Worm (Caenorhabditis elegans) whole organism, mixed stage, embryonic: ENCODE data around the gene srx-110.

Experiments
- ces-1 ChIP-seq: fragments of 150-350 bp; optimal IDR thresholded peaks from 2 replicates; lab custom pipeline; 2014; ENCODE audit warnings: missing biosample characterization, missing genetic modification reagents, missing genetic modification characterization
- hlh-1 ChIP-seq: fragments of 150-350 bp; optimal IDR thresholded peaks from 2 replicates; lab custom pipeline; 2014; ENCODE audit warnings: missing biosample characterization, missing genetic modification reagents, missing genetic modification characterization
- mab-5 ChIP-seq: fragments of 150-350 bp; optimal IDR thresholded peaks from 2 replicates; lab custom pipeline; 2014; ENCODE audit warnings: missing biosample characterization, missing genetic modification characterization
- mep-1 ChIP-seq: fragments of 150-350 bp; optimal IDR thresholded peaks from 2 replicates; lab custom pipeline; 2017; ENCODE audit warnings: missing biosample characterization, missing genetic modification reagents, missing genetic modification characterization, inconsistent platforms
- nhr-2 ChIP-seq: fragments of 150-350 bp; optimal IDR thresholded peaks from 2 replicates; lab custom pipeline; 2014; ENCODE audit warnings: missing biosample characterization, missing genetic modification characterization
- nhr-237 ChIP-seq: fragments of 150-350 bp; optimal IDR thresholded peaks from 2 replicates; lab custom pipeline; 2014; ENCODE audit warnings: missing biosample characterization, missing genetic modification characterization
- nhr-76 ChIP-seq: sonication (generic microtip); optimal IDR thresholded peaks from 2 replicates; lab custom pipeline; 2017; ENCODE audit warnings: missing biosample characterization, missing genetic modification characterization
- snpc-4 ChIP-seq: fragments of 150-350 bp; optimal IDR thresholded peaks from 2 replicates; lab custom pipeline; 2014; ENCODE audit warnings: missing biosample characterization, missing genetic modification characterization
- sptf-1 ChIP-seq: sonication (generic microtip); optimal IDR thresholded peaks from 2 replicates; lab custom pipeline; 2017; ENCODE audit warnings: mild to moderate bottlenecking, missing genetic modification characterization, moderate library complexity, missing compliant biosample characterization
- unc-62 ChIP-seq: fragments of 150-350 bp; optimal IDR thresholded peaks from 2 replicates; lab custom pipeline; 2014; ENCODE audit warnings: missing biosample characterization, missing genetic modification reagents, missing genetic modification characterization

DNA sequence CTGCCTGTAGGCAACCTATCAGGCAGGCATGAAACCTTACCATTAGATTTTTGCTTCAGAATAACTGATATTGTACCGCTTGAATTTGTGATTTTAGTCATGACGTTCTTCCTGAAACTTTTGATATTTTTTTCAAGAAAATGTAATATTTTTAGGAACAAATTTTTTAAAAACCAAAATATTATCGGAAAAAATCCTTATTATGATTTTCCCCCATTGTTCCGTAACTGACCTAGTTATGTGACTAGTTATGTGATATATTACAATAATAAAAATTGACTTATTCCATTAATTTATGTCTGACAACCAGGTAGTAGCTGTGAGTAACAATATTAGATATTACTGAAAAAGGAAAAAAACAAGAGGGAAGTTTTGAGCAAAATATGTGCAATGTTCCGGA is 38.4 kb upstream of the srx-110 start, which contains the start of gene srx-98:
- TF ChIP-seq sptf-1 (tag; lab: Kevin White, UChicago) = no peak
- TF ChIP-seq nhr-237 (tag; lab: Kevin White, UChicago) = no peak
- no peak for TF ChIP-seq snpc-4 (tag; lab: Kevin White, UChicago)
- no peak for TF ChIP-seq nhr-76 (tag; lab: Kevin White, UChicago)
- TF ChIP-seq hlh-1 (tag; lab: Kevin White, UChicago) = no peak
- no peak for TF ChIP-seq ces-1
- no peak for TF ChIP-seq nhr-2 (tag; lab: Kevin White, UChicago)
- TF ChIP-seq unc-62 = no peak
- TF ChIP-seq mab-5 (tag; lab: Kevin White, UChicago) = no peak
- TF ChIP-seq mep-1 (tag; lab: Kevin White, UChicago) = no peak
